Fruit fly (Drosophila melanogaster) whole organism, embryonic: ENCODE measurements around the gene Agpat4.

Source experiments
- B-H2 ChIP-seq: fragments of 200-800 bp; sonication (Bioruptor generic); optimal IDR thresholded peaks from 2 replicates; lab custom pipeline; 2018; ENCODE audit warnings: missing biosample characterization, mild to moderate bottlenecking, missing genetic modification characterization
- CG10321 ChIP-seq: fragments of 200-800 bp; sonication (Bioruptor generic); IDR thresholded peaks from 2 replicates; pipeline ENCODE4 v1.3.6; 2022; ENCODE audit warnings: missing biosample characterization, missing genetic modification characterization
- CG12942 ChIP-seq: fragments of 200-800 bp; sonication (Bioruptor generic); optimal IDR thresholded peaks from 3 replicates; lab custom pipeline; 2016; ENCODE audit warnings: missing biosample characterization, missing genetic modification characterization
- CG1603 ChIP-seq: fragments of 200-800 bp; sonication (Bioruptor generic); optimal IDR thresholded peaks from 2 replicates; lab custom pipeline; 2019; ENCODE audit warnings: missing biosample characterization, mild to moderate bottlenecking, missing genetic modification characterization, moderate library complexity
- CG17612 ChIP-seq: fragments of 200-800 bp; sonication (Bioruptor generic); IDR thresholded peaks from 2 replicates; pipeline ENCODE4 v1.3.6; 2022; ENCODE audit warnings: missing biosample characterization, missing genetic modification characterization
- CG18619 ChIP-seq: fragments of 200-800 bp; sonication (Bioruptor generic); optimal IDR thresholded peaks from 3 replicates; lab custom pipeline; 2017; ENCODE audit warnings: missing biosample characterization, mild to moderate bottlenecking, missing genetic modification characterization
- CG2875 ChIP-seq: fragments of 200-800 bp; sonication (Bioruptor generic); optimal IDR thresholded peaks from 2 replicates; lab custom pipeline; 2017; ENCODE audit warnings: missing biosample characterization, mild to moderate bottlenecking, missing genetic modification characterization, missing genetic modification reagents
- CG32772 ChIP-seq: fragments of 200-800 bp; sonication (Bioruptor generic); IDR thresholded peaks from 2 replicates; pipeline ENCODE4 v1.3.6; 2022; ENCODE audit warnings: missing biosample characterization, missing genetic modification characterization
- CG33213 ChIP-seq: fragments of 200-800 bp; sonication (Bioruptor generic); optimal IDR thresholded peaks from 3 replicates; lab custom pipeline; 2016; ENCODE audit warnings: missing biosample characterization, missing genetic modification characterization
- CG3726 ChIP-seq: fragments of 200-800 bp; sonication (Bioruptor generic); IDR thresholded peaks from 3 replicates; pipeline ENCODE4, ENCODE4 v1.3.6; 2022; ENCODE audit warnings: missing biosample characterization, missing genetic modification characterization
- CG4404 ChIP-seq: fragments of 200-800 bp; sonication (Bioruptor generic); IDR thresholded peaks from 2 replicates; pipeline ENCODE4 v1.3.6; 2022; ENCODE audit warnings: missing biosample characterization, missing genetic modification characterization
- CG6654 ChIP-seq: fragments of 200-800 bp; sonication (Bioruptor generic); optimal IDR thresholded peaks from 2 replicates; lab custom pipeline; 2017; ENCODE audit warnings: missing biosample characterization, mild to moderate bottlenecking, missing genetic modification characterization
- CG7839 ChIP-seq: fragments of 200-800 bp; sonication (Bioruptor generic); optimal IDR thresholded peaks from 3 replicates; lab custom pipeline; 2018; ENCODE audit warnings: missing biosample characterization, mild to moderate bottlenecking, missing genetic modification characterization, moderate library complexity
- CG8359 ChIP-seq: fragments of 200-800 bp; sonication (Bioruptor generic); optimal IDR thresholded peaks from 2 replicates; lab custom pipeline; 2017; ENCODE audit warnings: missing biosample characterization, mild to moderate bottlenecking, missing genetic modification characterization, borderline replicate concordance
- CG9797 ChIP-seq: fragments of 200-800 bp; sonication (Bioruptor generic); optimal IDR thresholded peaks from 3 replicates; lab custom pipeline; 2018; ENCODE audit warnings: missing biosample characterization, mild to moderate bottlenecking, missing genetic modification characterization
- CG9876 ChIP-seq: fragments of 200-800 bp; sonication (Bioruptor generic); optimal IDR thresholded peaks from 2 replicates; lab custom pipeline; 2016; ENCODE audit warnings: missing biosample characterization, missing genetic modification characterization
- Dad ChIP-seq: fragments of 200-800 bp; sonication (Bioruptor generic); optimal IDR thresholded peaks from 3 replicates; lab custom pipeline; 2016; ENCODE audit warnings: missing biosample characterization, missing genetic modification characterization
- Dek ChIP-seq: fragments of 200-800 bp; sonication (Bioruptor generic); optimal IDR thresholded peaks from 3 replicates; lab custom pipeline; 2019; ENCODE audit warnings: missing biosample characterization, mild to moderate bottlenecking, missing genetic modification characterization, moderate library complexity
- Ets65A ChIP-seq: fragments of 200-800 bp; sonication (Bioruptor generic); peaks from one replicate; lab custom pipeline; 2016; ENCODE audit warnings: missing biosample characterization, missing genetic modification characterization
- GATAe ChIP-seq: fragments of 200-800 bp; sonication (Bioruptor generic); conservative IDR thresholded peaks from 2 replicates; pipeline ENCODE4 v1.3.6; 2022; ENCODE audit warnings: missing biosample characterization, missing genetic modification characterization
- HmgD ChIP-seq: fragments of 200-800 bp; sonication (Bioruptor generic); optimal IDR thresholded peaks from 3 replicates; lab custom pipeline; 2016; ENCODE audit warnings: missing biosample characterization, missing genetic modification characterization
- Hr39 ChIP-seq: fragments of >200 bp; optimal IDR thresholded peaks from 2 replicates; lab custom pipeline; 2017
- Lim3 ChIP-seq: fragments of 200-800 bp; sonication (Bioruptor generic); IDR thresholded peaks from 2 replicates; pipeline ENCODE4 v1.3.6; 2022; ENCODE audit warnings: missing biosample characterization, missing genetic modification characterization
- Mad ChIP-seq: fragments of 200-800 bp; sonication (Bioruptor generic); optimal IDR thresholded peaks from 2 replicates; lab custom pipeline; 2016; ENCODE audit warnings: missing biosample characterization, missing genetic modification characterization
- Med ChIP-seq: fragments of 200-800 bp; sonication (Bioruptor generic); peaks from one replicate; lab custom pipeline; 2016; ENCODE audit warnings: missing biosample characterization, missing genetic modification characterization, mild to moderate bottlenecking, inconsistent platforms, moderate library complexity
- Oli ChIP-seq: fragments of 200-800 bp; sonication (Bioruptor generic); optimal IDR thresholded peaks from 2 replicates; lab custom pipeline; 2018; ENCODE audit warnings: missing biosample characterization, mild to moderate bottlenecking, missing genetic modification characterization, moderate library complexity
- Optix ChIP-seq: fragments of 200-800 bp; sonication (Bioruptor generic); IDR thresholded peaks from 3 replicates; pipeline ENCODE4 v1.3.6; 2022; ENCODE audit warnings: missing biosample characterization, missing genetic modification characterization
- Sin3A ChIP-seq: fragments of >200 bp; optimal IDR thresholded peaks from 2 replicates; lab custom pipeline; 2018
- ab ChIP-seq: fragments of 200-800 bp; sonication (Bioruptor generic); optimal IDR thresholded peaks from 2 replicates; lab custom pipeline; 2016; ENCODE audit warnings: missing biosample characterization, missing genetic modification characterization
- ac ChIP-seq: fragments of 200-800 bp; sonication (Bioruptor generic); optimal IDR thresholded peaks from 3 replicates; lab custom pipeline; 2017; ENCODE audit warnings: missing biosample characterization, mild to moderate bottlenecking, missing genetic modification characterization
- bowl ChIP-seq: fragments of 200-800 bp; sonication (Bioruptor generic); IDR thresholded peaks from 2 replicates; pipeline ENCODE4 v1.3.6; 2022; ENCODE audit warnings: missing biosample characterization, missing genetic modification characterization
- caup ChIP-seq: fragments of 200-800 bp; sonication (Bioruptor generic); optimal IDR thresholded peaks from 3 replicates; lab custom pipeline; 2017; ENCODE audit warnings: missing biosample characterization, mild to moderate bottlenecking, missing genetic modification characterization, moderate library complexity; ENCODE audit not compliant: severe bottlenecking
- chn ChIP-seq: fragments of 200-800 bp; sonication (Bioruptor generic); optimal IDR thresholded peaks from 2 replicates; lab custom pipeline; 2016; ENCODE audit warnings: missing biosample characterization, missing genetic modification characterization
- ewg ChIP-seq: fragments of 200-800 bp; sonication (Bioruptor generic); optimal IDR thresholded peaks from 3 replicates; lab custom pipeline; 2017; ENCODE audit warnings: mild to moderate bottlenecking, missing biosample characterization, missing genetic modification reagents, missing genetic modification characterization
- gem ChIP-seq: fragments of 200-800 bp; sonication (Bioruptor generic); optimal IDR thresholded peaks from 2 replicates; lab custom pipeline; 2019; ENCODE audit warnings: missing biosample characterization, mild to moderate bottlenecking, missing genetic modification characterization, moderate library complexity
- grau ChIP-seq: fragments of 200-800 bp; optimal IDR thresholded peaks from 3 replicates; lab custom pipeline; 2019; ENCODE audit warnings: missing biosample characterization, mild to moderate bottlenecking, missing genetic modification characterization, moderate library complexity
- hbn ChIP-seq: fragments of 200-800 bp; sonication (Bioruptor generic); IDR thresholded peaks from 2 replicates; pipeline ENCODE4 v1.3.6; 2022; ENCODE audit warnings: missing biosample characterization, missing genetic modification characterization; ENCODE audit not compliant: partially characterized antibody
- hkb ChIP-seq, 2 experiments: fragments of 200-800 bp in 1 of 2; fragments of >200 bp in 1 of 2; sonication (Bioruptor generic) in 1 of 2; IDR thresholded peaks in 1 of 2; optimal IDR thresholded peaks in 1 of 2; 2 replicates each; pipeline versions ENCODE4 v1.3.6 to Lab custom; 2017 to 2022; ENCODE audit warnings: missing biosample characterization in 1 of 2, missing genetic modification characterization in 1 of 2
- mirr ChIP-seq: fragments of 200-800 bp; sonication (Bioruptor generic); optimal IDR thresholded peaks from 3 replicates; lab custom pipeline; 2018; ENCODE audit warnings: missing biosample characterization, mild to moderate bottlenecking, missing genetic modification characterization
- nmo ChIP-seq: fragments of 200-800 bp; sonication (Bioruptor generic); optimal IDR thresholded peaks from 2 replicates; lab custom pipeline; 2018; ENCODE audit warnings: missing biosample characterization, mild to moderate bottlenecking, missing genetic modification characterization, moderate library complexity
- pan ChIP-seq, 4 experiments: fragments of >200 bp in 3 of 4; fragments of 200-800 bp in 1 of 4; sonication (Bioruptor generic) in 1 of 4; optimal IDR thresholded peaks in 3 of 4; IDR thresholded peaks in 1 of 4; 2 replicates each; pipeline versions ENCODE4 v1.3.6 to Lab custom; 2017 to 2022; ENCODE audit warnings: missing biosample characterization in 2 of 4, missing genetic modification characterization in 2 of 4, mixed read lengths in 1 of 4
- pita ChIP-seq: fragments of 200-800 bp; sonication (Bioruptor generic); optimal IDR thresholded peaks from 2 replicates; lab custom pipeline; 2017; ENCODE audit warnings: missing biosample characterization, mild to moderate bottlenecking, missing genetic modification characterization
- ranshi ChIP-seq: fragments of 200-800 bp; sonication (Bioruptor generic); IDR thresholded peaks from 2 replicates; pipeline ENCODE4 v1.3.6; 2022; ENCODE audit warnings: missing biosample characterization, missing genetic modification characterization
- repo ChIP-seq: fragments of 200-800 bp; sonication (Bioruptor generic); optimal IDR thresholded peaks from 2 replicates; lab custom pipeline; 2016; ENCODE audit warnings: missing biosample characterization, missing genetic modification characterization
- schlank ChIP-seq: fragments of 200-800 bp; sonication (Bioruptor generic); optimal IDR thresholded peaks from 2 replicates; lab custom pipeline; 2018; ENCODE audit warnings: missing biosample characterization, mild to moderate bottlenecking, missing genetic modification characterization
- seq ChIP-seq: fragments of 200-800 bp; sonication (Bioruptor generic); IDR thresholded peaks from 2 replicates; pipeline ENCODE4 v1.3.6; 2022; ENCODE audit warnings: missing biosample characterization, missing genetic modification characterization
- tin ChIP-seq: fragments of 200-800 bp; sonication (Bioruptor generic); optimal IDR thresholded peaks from 3 replicates; lab custom pipeline; 2016; ENCODE audit warnings: missing biosample characterization, missing genetic modification characterization
- trem ChIP-seq: fragments of 200-800 bp; optimal IDR thresholded peaks from 3 replicates; lab custom pipeline; 2019; ENCODE audit warnings: missing biosample characterization, mild to moderate bottlenecking, missing genetic modification characterization, moderate library complexity
- tx ChIP-seq: fragments of 200-800 bp; sonication (Bioruptor generic); optimal IDR thresholded peaks from 2 replicates; lab custom pipeline; 2016; ENCODE audit warnings: missing biosample characterization, missing genetic modification characterization
- wek ChIP-seq: fragments of 200-800 bp; sonication (Bioruptor generic); optimal IDR thresholded peaks from 3 replicates; lab custom pipeline; 2018; ENCODE audit warnings: missing biosample characterization, mild to moderate bottlenecking, missing genetic modification characterization, moderate library complexity
- yki ChIP-seq: fragments of >200 bp; optimal IDR thresholded peaks from 3 replicates; lab custom pipeline; 2018
- zfh2 ChIP-seq: fragments of 200-800 bp; sonication (Bioruptor generic); optimal IDR thresholded peaks from 2 replicates; lab custom pipeline; 2016; ENCODE audit warnings: missing biosample characterization, missing genetic modification characterization

The Agpat4 gene

DNA sequence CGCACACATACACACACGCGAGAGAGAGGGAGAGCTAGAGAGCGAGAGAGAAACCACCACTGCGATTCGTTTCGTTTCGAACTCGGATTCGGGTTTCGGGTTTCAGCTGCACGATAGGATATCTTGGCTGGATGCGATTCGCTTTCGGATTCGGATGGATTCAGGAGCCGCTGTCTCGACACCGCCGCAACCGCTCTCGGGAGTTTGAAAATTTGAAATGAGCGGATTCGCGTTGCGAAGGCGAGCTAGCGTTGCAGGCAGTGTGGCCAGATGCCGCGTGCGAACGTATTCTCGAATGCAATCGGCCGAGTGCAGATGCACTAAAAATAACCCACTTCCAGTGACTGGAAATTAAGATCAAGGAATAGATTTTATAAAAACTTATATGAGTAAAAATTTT, 30.2 kb upstream of the Agpat4 start, which contains the start of gene fax (continued):
- TF ChIP-seq chn (GFP tag; lab: Kevin White, UChicago) = peak; percentile 9
- no peak for TF ChIP-seq Hr39 (lab: Kevin White, UChicago)
- TF ChIP-seq zfh2 = no peak
- no peak for TF ChIP-seq hkb (optimal IDR thresholded peaks at IDR 0.05; lab: Kevin White, UChicago)
- TF ChIP-seq hkb (GFP tag; IDR thresholded peaks at IDR 0.05; lab: Robert Waterston, UW) = peak; percentile 44; the same call in 1 of the 2 replicates
- TF ChIP-seq CG8359 = no peak
- TF ChIP-seq mirr = no peak
- peak; percentile 34 for TF ChIP-seq caup (GFP tag; lab: Kevin White, UChicago)
- TF ChIP-seq bowl = no peak
- peak; percentile 29 for TF ChIP-seq grau (tag; lab: Kevin White, UChicago)
- TF ChIP-seq Lim3 = no peak
- TF ChIP-seq CG9797 (GFP tag; lab: Kevin White, UChicago) = peak; percentile 96
- TF ChIP-seq CG33213 (GFP tag; lab: Kevin White, UChicago) = peak; percentile 41
- TF ChIP-seq ac (GFP tag; lab: Kevin White, UChicago) = peak; percentile 51
- TF ChIP-seq repo (GFP tag; lab: Kevin White, UChicago) = no peak
- TF ChIP-seq CG2875 (GFP tag; lab: Kevin White, UChicago) = no peak
- TF ChIP-seq trem (tag; lab: Kevin White, UChicago) = peak; percentile 52
- TF ChIP-seq gem (tag; lab: Kevin White, UChicago) = no peak
- no peak for TF ChIP-seq pita (GFP tag; lab: Kevin White, UChicago)
- no peak for TF ChIP-seq CG4404 (GFP tag; lab: Robert Waterston, UW)
- no peak for TF ChIP-seq pan (optimal IDR thresholded peaks at IDR 0.05; lab: Kevin White, UChicago)
- no peak for TF ChIP-seq pan (GFP tag; optimal IDR thresholded peaks at IDR 0.05 in 1 of 2, IDR thresholded peaks at IDR 0.05 in 1 of 2)
- TF ChIP-seq ab = no peak
- no peak for TF ChIP-seq Dek
- TF ChIP-seq tx = no peak
- no peak for TF ChIP-seq ranshi
- no peak for TF ChIP-seq Optix
- peak; percentile 33 for TF ChIP-seq nmo (GFP tag; lab: Kevin White, UChicago)
- no peak for TF ChIP-seq CG17612 (GFP tag; lab: Robert Waterston, UW)
- TF ChIP-seq yki (lab: Kevin White, UChicago) = peak; percentile 45
- no peak for TF ChIP-seq wek (GFP tag; lab: Kevin White, UChicago)
- no peak for TF ChIP-seq CG3726 (GFP tag; lab: Robert Waterston, UW)
- peak; percentile 13 for TF ChIP-seq Dad (GFP tag; lab: Kevin White, UChicago)
- no peak for TF ChIP-seq Sin3A
- TF ChIP-seq CG1603 (tag; lab: Kevin White, UChicago) = peak; percentile 66
- TF ChIP-seq GATAe (GFP tag; lab: Robert Waterston, UW) = no peak
- no peak for TF ChIP-seq CG32772 (GFP tag; lab: Robert Waterston, UW)
- TF ChIP-seq CG10321 (GFP tag; lab: Robert Waterston, UW) = no peak
- no peak for TF ChIP-seq Oli (tag; lab: Kevin White, UChicago)
- TF ChIP-seq hbn (GFP tag; lab: Robert Waterston, UW) = no peak; the same call in none of the 2 replicates
- TF ChIP-seq CG18619 (GFP tag; lab: Kevin White, UChicago) = peak; percentile 2
- no peak for TF ChIP-seq CG9876 (GFP tag; lab: Kevin White, UChicago)
- TF ChIP-seq CG7839 = no peak
- peak; percentile 92 for TF ChIP-seq Med (GFP tag; lab: Kevin White, UChicago)
- no peak for TF ChIP-seq Ets65A
- TF ChIP-seq CG12942 = no peak
- no peak for TF ChIP-seq B-H2
- TF ChIP-seq CG6654 (GFP tag; lab: Kevin White, UChicago) = no peak
- no peak for TF ChIP-seq schlank (tag; lab: Kevin White, UChicago)
- TF ChIP-seq HmgD (GFP tag; lab: Kevin White, UChicago) = no peak
- no peak for TF ChIP-seq Mad (GFP tag; lab: Kevin White, UChicago)
- TF ChIP-seq ewg (GFP tag; lab: Kevin White, UChicago) = peak; percentile 49
- TF ChIP-seq tin (GFP tag; lab: Kevin White, UChicago) = no peak
- peak; percentile 17; the same call in 1 of the 2 replicates for TF ChIP-seq seq (GFP tag; lab: Robert Waterston, UW)
